Worm (Caenorhabditis elegans): ENCODE measurements around the gene Y75B8A.8.

The Y75B8A.8 gene

DNA sequence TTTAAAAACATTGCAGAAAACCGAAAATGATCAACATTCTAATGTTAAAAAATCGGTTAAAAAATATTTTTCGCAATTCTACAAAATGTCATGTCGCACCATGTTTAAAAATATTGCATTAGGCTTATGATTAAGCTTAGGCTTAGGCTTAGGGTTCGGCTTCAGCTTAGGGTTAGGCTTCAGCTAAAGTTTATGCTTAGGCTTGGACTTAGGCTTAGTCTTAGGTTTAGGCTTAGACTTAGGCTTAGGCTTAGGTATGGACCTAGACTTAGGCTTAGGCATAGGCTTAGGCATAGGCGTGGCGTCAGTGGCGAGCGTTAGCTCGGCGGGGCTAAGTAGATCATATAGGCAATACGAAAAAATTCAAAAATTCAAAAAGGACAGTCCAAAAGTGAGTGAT, 36.2 kb upstream of the Y75B8A.8 start:
- TF ChIP-seq mxl-1 (tag; optimal IDR thresholded peaks at IDR 0.05) (no peak), ztf-22 (GFP tag; optimal IDR thresholded peaks at IDR 0.05) (no peak), ets-4 (GFP tag; optimal IDR thresholded peaks at IDR 0.05) (no peak), nhr-90 (tag; optimal IDR thresholded peaks at IDR 0.05) (no peak), madf-3 (GFP tag; IDR thresholded peaks at IDR 0.05) (no peak), pbrm-1 (GFP tag; IDR thresholded peaks at IDR 0.05) (no peak), zim-3 (tag; optimal IDR thresholded peaks at IDR 0.05) (no peak), chd-7 (tag; optimal IDR thresholded peaks at IDR 0.05) (no peak), attf-3 (GFP tag; conservative IDR thresholded peaks at IDR 0.05) (no peak), cebp-1 (GFP tag; IDR thresholded peaks at IDR 0.05) (no peak), cebp-1 (tag; optimal IDR thresholded peaks at IDR 0.05) (no peak), F37B4.10 (GFP tag; IDR thresholded peaks at IDR 0.05) (no peak), tbx-9 (tag; optimal IDR thresholded peaks at IDR 0.05; ENCODE audit: borderline replicate concordance) (no peak), F33H1.4 (GFP tag; IDR thresholded peaks at IDR 0.05) (no peak), T26A5.8 (tag; optimal IDR thresholded peaks at IDR 0.05) (no peak)

DNA sequence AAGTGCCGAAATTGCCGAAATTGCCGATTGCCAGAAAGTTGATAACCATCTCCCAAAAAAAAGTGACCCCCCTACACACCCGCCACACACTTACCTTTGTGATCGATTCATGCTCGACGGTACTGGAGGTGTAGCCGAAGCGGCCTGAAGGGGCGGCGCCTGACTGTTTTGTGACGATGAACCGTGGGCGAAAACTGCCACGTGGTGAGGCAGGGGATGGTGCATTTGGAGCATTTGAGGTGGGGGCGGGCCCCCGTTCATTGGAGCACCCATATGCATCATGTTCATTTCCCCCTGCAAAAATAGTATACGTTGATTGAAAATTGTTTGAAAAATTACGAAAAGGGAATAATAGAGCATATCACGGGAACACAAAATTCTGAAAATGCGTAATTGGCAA, 30.5 kb upstream of the Y75B8A.8 start, which contains the start of gene Y75B8A.6:
Gene Y75B8A.6, minus strand, starts transcription at position 292 of the 400 bp plus-strand sequence.
- no peak for TF ChIP-seq lsy-27 (tag; optimal IDR thresholded peaks at IDR 0.05; ENCODE audit: borderline replicate concordance, insufficient read depth)
- no peak for TF ChIP-seq cebp-1 (GFP tag; IDR thresholded peaks at IDR 0.05)
- no peak for TF ChIP-seq cebp-1 (tag; optimal IDR thresholded peaks at IDR 0.05)
- TF ChIP-seq let-607 (tag; optimal IDR thresholded peaks at IDR 0.05): no peak
- no peak for TF ChIP-seq nhr-120 (GFP tag; IDR thresholded peaks at IDR 0.05)
- TF ChIP-seq dox-1 (GFP tag; IDR thresholded peaks at IDR 0.05): no peak
- TF ChIP-seq ceh-91 (GFP tag; IDR thresholded peaks at IDR 0.05): no peak
- TF ChIP-seq tlf-1 (GFP tag; optimal IDR thresholded peaks at IDR 0.05): no peak
- TF ChIP-seq hlh-12 (tag; optimal IDR thresholded peaks at IDR 0.05): no peak
- TF ChIP-seq let-526 (GFP tag; IDR thresholded peaks at IDR 0.05): no peak
- TF ChIP-seq mes-4 (tag; optimal IDR thresholded peaks at IDR 0.05): no peak
- no peak for TF ChIP-seq hrde-1 (tag; optimal IDR thresholded peaks at IDR 0.05; ENCODE audit: borderline replicate concordance)
- no peak for TF ChIP-seq Y53F4B.3 (GFP tag; IDR thresholded peaks at IDR 0.05)

DNA sequence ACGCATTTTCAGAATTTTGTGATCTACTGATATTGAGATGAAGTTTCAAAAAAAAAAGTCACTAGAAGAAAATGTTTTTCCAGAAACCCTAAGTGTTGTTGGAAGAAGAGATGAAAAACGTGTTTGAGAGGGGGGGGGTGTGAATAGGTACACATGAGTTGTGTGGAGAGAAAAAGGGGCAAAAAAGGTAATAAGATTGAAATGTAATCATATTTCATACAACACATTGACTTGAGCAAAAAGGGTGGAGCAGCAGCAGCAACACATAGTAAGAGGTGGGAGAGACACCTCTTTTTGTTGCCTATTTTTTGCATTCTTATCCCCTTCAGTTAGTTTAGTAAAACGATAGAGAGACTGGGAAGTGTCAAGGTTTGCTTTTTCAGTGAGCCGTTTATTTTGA, 29.8 kb upstream of the Y75B8A.8 start:
- TF ChIP-seq snpc-4 (GFP tag; optimal IDR thresholded peaks at IDR 0.05) (no peak), snpc-4 (tag; optimal IDR thresholded peaks at IDR 0.05) (no peak), let-526 (GFP tag; IDR thresholded peaks at IDR 0.05) (no peak), B0336.3 (GFP tag; IDR thresholded peaks at IDR 0.05) (no peak), atf-7 (tag; optimal IDR thresholded peaks at IDR 0.05) (no peak), snpc-3.4 (tag; optimal IDR thresholded peaks at IDR 0.05) (no peak), F49E8.2 (tag; optimal IDR thresholded peaks at IDR 0.05; ENCODE audit: insufficient read depth) (no peak), tlf-1 (GFP tag; optimal IDR thresholded peaks at IDR 0.05) (no peak), xnd-1 (tag; optimal IDR thresholded peaks at IDR 0.05) (no peak), mcd-1 (GFP tag; IDR thresholded peaks at IDR 0.05) (no peak), snpc-1.1 (tag; optimal IDR thresholded peaks at IDR 0.05; ENCODE audit: insufficient read depth) (no peak), hlh-12 (tag; optimal IDR thresholded peaks at IDR 0.05) (no peak), F57C9.4 (tag; optimal IDR thresholded peaks at IDR 0.05) (no peak), rpc-1 (optimal IDR thresholded peaks at IDR 0.05) (no peak), rpc-1 (tag; optimal IDR thresholded peaks at IDR 0.05) (no peak), C17E4.6 (GFP tag; IDR thresholded peaks at IDR 0.05) (no peak), rec-8 (tag; optimal IDR thresholded peaks at IDR 0.05) (no peak), aptf-3 (GFP tag; IDR thresholded peaks at IDR 0.05) (no peak), rcor-1 (GFP tag; IDR thresholded peaks at IDR 0.05) (no peak), ztf-18 (tag; optimal IDR thresholded peaks at IDR 0.05) (no peak), bed-1 (GFP tag; IDR thresholded peaks at IDR 0.05) (no peak)

All from whole organism, young adult.